Fruit fly (Drosophila melanogaster) whole organism, embryonic: ENCODE results near the gene alpha-PheRS.

Source experiments
- Asciz ChIP-seq: fragments of 200-800 bp; sonication (Bioruptor generic); optimal IDR thresholded peaks from 2 replicates; lab custom pipeline; 2017; ENCODE audit warnings: missing biosample characterization, mild to moderate bottlenecking, missing genetic modification characterization, missing genetic modification reagents
- CG10209 ChIP-seq: fragments of 200-800 bp; sonication (Bioruptor generic); optimal IDR thresholded peaks from 3 replicates; lab custom pipeline; 2017; ENCODE audit warnings: missing biosample characterization, mild to moderate bottlenecking, missing genetic modification characterization, missing genetic modification reagents
- CG10366 ChIP-seq: fragments of 200-800 bp; sonication (Bioruptor generic); IDR thresholded peaks from 2 replicates; pipeline ENCODE4 v1.3.6; 2022; ENCODE audit warnings: missing biosample characterization, missing genetic modification characterization
- CG10431 ChIP-seq: fragments of 200-800 bp; sonication (Bioruptor generic); optimal IDR thresholded peaks from 3 replicates; lab custom pipeline; 2018; ENCODE audit warnings: missing biosample characterization, mild to moderate bottlenecking, missing genetic modification characterization
- CG10462 ChIP-seq: fragments of 200-800 bp; sonication (Bioruptor generic); optimal IDR thresholded peaks from 2 replicates; lab custom pipeline; 2016; ENCODE audit warnings: missing biosample characterization, missing genetic modification characterization
- CG12219 ChIP-seq: fragments of 200-800 bp; sonication (Bioruptor generic); optimal IDR thresholded peaks from 3 replicates; lab custom pipeline; 2018; ENCODE audit warnings: missing biosample characterization, mild to moderate bottlenecking, missing genetic modification characterization
- CG12942 ChIP-seq: fragments of 200-800 bp; sonication (Bioruptor generic); optimal IDR thresholded peaks from 3 replicates; lab custom pipeline; 2016; ENCODE audit warnings: missing biosample characterization, missing genetic modification characterization
- CG14860 ChIP-seq: fragments of 200-800 bp; sonication (Bioruptor generic); IDR thresholded peaks from 3 replicates; pipeline ENCODE4 v1.3.6; 2022; ENCODE audit warnings: missing biosample characterization, missing genetic modification characterization; ENCODE audit not compliant: partially characterized antibody
- CG15011 ChIP-seq: fragments of 200-800 bp; sonication (Bioruptor generic); optimal IDR thresholded peaks from 3 replicates; lab custom pipeline; 2018; ENCODE audit warnings: missing biosample characterization, mild to moderate bottlenecking, missing genetic modification characterization
- CG17829 ChIP-seq: fragments of 200-800 bp; optimal IDR thresholded peaks from 2 replicates; lab custom pipeline; 2019; ENCODE audit warnings: missing biosample characterization, mild to moderate bottlenecking, missing genetic modification characterization, moderate library complexity
- CG2129 ChIP-seq: fragments of 200-800 bp; sonication (Bioruptor generic); IDR thresholded peaks from 2 replicates; pipeline ENCODE4 v1.3.6; 2022; ENCODE audit warnings: missing biosample characterization, missing genetic modification characterization; ENCODE audit not compliant: partially characterized antibody
- CG31388 ChIP-seq: fragments of 200-800 bp; sonication (Bioruptor generic); optimal IDR thresholded peaks from 2 replicates; lab custom pipeline; 2016; ENCODE audit warnings: missing biosample characterization, missing genetic modification characterization
- CG34224 ChIP-seq: fragments of 200-800 bp; sonication (Bioruptor generic); IDR thresholded peaks from 3 replicates; pipeline ENCODE4 v1.3.6; 2022; ENCODE audit warnings: missing biosample characterization, missing genetic modification characterization; ENCODE audit not compliant: partially characterized antibody
- CG34422 ChIP-seq: fragments of 200-800 bp; sonication (Bioruptor generic); IDR thresholded peaks from 3 replicates; pipeline ENCODE4 v1.3.6; 2022; ENCODE audit warnings: missing biosample characterization, missing genetic modification characterization
- CG3726 ChIP-seq: fragments of 200-800 bp; sonication (Bioruptor generic); IDR thresholded peaks from 3 replicates; pipeline ENCODE4, ENCODE4 v1.3.6; 2022; ENCODE audit warnings: missing biosample characterization, missing genetic modification characterization
- CG43689 ChIP-seq: fragments of 200-800 bp; sonication (Bioruptor generic); IDR thresholded peaks from 2 replicates; pipeline ENCODE4 v1.3.6; 2022; ENCODE audit warnings: missing biosample characterization, missing genetic modification characterization
- CG7372 ChIP-seq: fragments of 200-800 bp; sonication (Bioruptor generic); IDR thresholded peaks from 2 replicates; pipeline ENCODE4 v1.3.6; 2022; ENCODE audit warnings: missing biosample characterization, missing genetic modification characterization
- CG7928 ChIP-seq: fragments of 200-800 bp; sonication (Bioruptor generic); optimal IDR thresholded peaks from 2 replicates; lab custom pipeline; 2017; ENCODE audit warnings: missing biosample characterization, mild to moderate bottlenecking, missing genetic modification characterization
- CG7987 ChIP-seq: fragments of 200-800 bp; sonication (Bioruptor generic); optimal IDR thresholded peaks from 2 replicates; lab custom pipeline; 2018; ENCODE audit warnings: missing biosample characterization, mild to moderate bottlenecking, missing genetic modification characterization, moderate library complexity
- CG8281 ChIP-seq: fragments of 200-800 bp; sonication (Bioruptor generic); optimal IDR thresholded peaks from 2 replicates; lab custom pipeline; 2018; ENCODE audit warnings: missing biosample characterization, mild to moderate bottlenecking, missing genetic modification characterization, moderate library complexity
- CG8478 ChIP-seq: fragments of >200 bp; optimal IDR thresholded peaks from 2 replicates; lab custom pipeline; 2018
- CTCF ChIP-seq: fragments of 200-800 bp; sonication (Bioruptor generic); optimal IDR thresholded peaks from 2 replicates; lab custom pipeline; 2017; ENCODE audit warnings: missing biosample characterization, mild to moderate bottlenecking, missing genetic modification characterization, moderate library complexity
- Dfd ChIP-seq, 2 experiments: fragments of >200 bp; optimal IDR thresholded peaks; 2 replicates each; lab custom pipeline; 2017; ENCODE audit warnings: missing biosample characterization in 2 of 2, missing genetic modification characterization in 2 of 2
- Fer2 ChIP-seq: fragments of 200-800 bp; sonication (Bioruptor generic); optimal IDR thresholded peaks from 2 replicates; lab custom pipeline; 2018; ENCODE audit warnings: missing biosample characterization, mild to moderate bottlenecking, missing genetic modification characterization, moderate library complexity
- HLH54F ChIP-seq: fragments of 200-800 bp; sonication (Bioruptor generic); optimal IDR thresholded peaks from 3 replicates; lab custom pipeline; 2016; ENCODE audit warnings: missing biosample characterization, missing genetic modification characterization
- Hmr ChIP-seq: fragments of 200-800 bp; sonication (Bioruptor generic); optimal IDR thresholded peaks from 3 replicates; lab custom pipeline; 2017; ENCODE audit warnings: mild to moderate bottlenecking, missing biosample characterization, missing genetic modification reagents, missing genetic modification characterization
- Lhr ChIP-seq: fragments of 200-800 bp; sonication (Bioruptor generic); optimal IDR thresholded peaks from 3 replicates; lab custom pipeline; 2017; ENCODE audit warnings: mild to moderate bottlenecking, missing biosample characterization, missing genetic modification reagents, missing genetic modification characterization
- Med ChIP-seq: fragments of 200-800 bp; sonication (Bioruptor generic); peaks from one replicate; lab custom pipeline; 2016; ENCODE audit warnings: missing biosample characterization, missing genetic modification characterization, mild to moderate bottlenecking, inconsistent platforms, moderate library complexity
- NfI ChIP-seq: fragments of 200-800 bp; sonication (Bioruptor generic); optimal IDR thresholded peaks from 3 replicates; lab custom pipeline; 2018; ENCODE audit warnings: missing biosample characterization, mild to moderate bottlenecking, missing genetic modification characterization, moderate library complexity
- Ravus ChIP-seq: fragments of 200-800 bp; sonication (Bioruptor generic); IDR thresholded peaks from 2 replicates; pipeline ENCODE4 v1.3.6; 2022; ENCODE audit warnings: missing biosample characterization, missing genetic modification characterization
- Sox102F ChIP-seq: fragments of 200-800 bp; sonication (Bioruptor generic); optimal IDR thresholded peaks from 2 replicates; lab custom pipeline; 2018; ENCODE audit warnings: missing biosample characterization, mild to moderate bottlenecking, missing genetic modification characterization, moderate library complexity
- Ssrp ChIP-seq: fragments of 200-800 bp; sonication (Bioruptor generic); optimal IDR thresholded peaks from 2 replicates; lab custom pipeline; 2018; ENCODE audit warnings: missing biosample characterization, mild to moderate bottlenecking, missing genetic modification characterization, moderate library complexity
- amos ChIP-seq: fragments of 200-800 bp; sonication (Bioruptor generic); IDR thresholded peaks from 2 replicates; pipeline ENCODE4 v1.3.6; 2022; ENCODE audit warnings: missing biosample characterization, missing genetic modification characterization; ENCODE audit not compliant: partially characterized antibody
- ap ChIP-seq: fragments of 200-800 bp; sonication (Bioruptor generic); IDR thresholded peaks from 2 replicates; pipeline ENCODE4 v1.3.6; 2022; ENCODE audit warnings: missing biosample characterization, missing genetic modification characterization
- disco-r ChIP-seq: fragments of 200-800 bp; sonication (Bioruptor generic); optimal IDR thresholded peaks from 2 replicates; lab custom pipeline; 2016; ENCODE audit warnings: missing biosample characterization, missing genetic modification characterization
- dmrt99B ChIP-seq: fragments of 200-800 bp; sonication (Bioruptor generic); optimal IDR thresholded peaks from 2 replicates; lab custom pipeline; 2018; ENCODE audit warnings: missing biosample characterization, mild to moderate bottlenecking, missing genetic modification characterization, moderate library complexity
- dpn ChIP-seq, 2 experiments: fragments of 200-800 bp; sonication (Bioruptor generic); optimal IDR thresholded peaks; 3 replicates each; lab custom pipeline; 2016; ENCODE audit warnings: missing biosample characterization in 2 of 2, missing genetic modification characterization in 2 of 2
- dysf ChIP-seq: fragments of 200-800 bp; sonication (Bioruptor generic); IDR thresholded peaks from 3 replicates; pipeline ENCODE4 v1.3.6; 2022; ENCODE audit warnings: missing biosample characterization, missing genetic modification characterization
- fd96Cb ChIP-seq: fragments of 200-800 bp; sonication (Bioruptor generic); optimal IDR thresholded peaks from 2 replicates; lab custom pipeline; 2018; ENCODE audit warnings: missing biosample characterization, mild to moderate bottlenecking, missing genetic modification characterization, moderate library complexity
- gro ChIP-seq: fragments of 200-800 bp; sonication (Bioruptor generic); optimal IDR thresholded peaks from 2 replicates; lab custom pipeline; 2016; ENCODE audit warnings: missing biosample characterization, missing genetic modification characterization
- ham ChIP-seq: fragments of 200-800 bp; sonication (Bioruptor generic); IDR thresholded peaks from 2 replicates; pipeline ENCODE4 v1.3.6; 2022; ENCODE audit warnings: missing biosample characterization, missing genetic modification characterization
- hkb ChIP-seq, 2 experiments: fragments of 200-800 bp in 1 of 2; fragments of >200 bp in 1 of 2; sonication (Bioruptor generic) in 1 of 2; IDR thresholded peaks in 1 of 2; optimal IDR thresholded peaks in 1 of 2; 2 replicates each; pipeline versions ENCODE4 v1.3.6 to Lab custom; 2017 to 2022; ENCODE audit warnings: missing biosample characterization in 1 of 2, missing genetic modification characterization in 1 of 2
- insv ChIP-seq, 2 experiments: fragments of 200-800 bp; sonication (Bioruptor generic); optimal IDR thresholded peaks; 3 replicates each; lab custom pipeline; 2016 to 2018; ENCODE audit warnings: missing biosample characterization in 2 of 2, missing genetic modification characterization in 2 of 2
- kay ChIP-seq: fragments of 200-800 bp; sonication (Bioruptor generic); optimal IDR thresholded peaks from 2 replicates; lab custom pipeline; 2016; ENCODE audit warnings: missing biosample characterization, missing genetic modification characterization
- nom ChIP-seq: fragments of 200-800 bp; sonication (Bioruptor generic); optimal IDR thresholded peaks from 2 replicates; lab custom pipeline; 2017; ENCODE audit warnings: missing biosample characterization, missing genetic modification characterization, mild to moderate bottlenecking, moderate library complexity, missing genetic modification reagents
- otp ChIP-seq: fragments of 200-800 bp; sonication (Bioruptor generic); IDR thresholded peaks from 3 replicates; pipeline ENCODE4, ENCODE4 v1.3.6; 2022; ENCODE audit warnings: missing biosample characterization, missing genetic modification characterization
- shn ChIP-seq: fragments of 200-800 bp; sonication (Bioruptor generic); optimal IDR thresholded peaks from 3 replicates; lab custom pipeline; 2016; ENCODE audit warnings: missing biosample characterization, missing genetic modification characterization
- sna ChIP-seq: fragments of 200-800 bp; sonication (Bioruptor generic); IDR thresholded peaks from 2 replicates; pipeline ENCODE4 v1.3.6; 2022; ENCODE audit warnings: missing biosample characterization, missing genetic modification characterization; ENCODE audit not compliant: partially characterized antibody
- tna ChIP-seq: fragments of 200-800 bp; sonication (Bioruptor generic); IDR thresholded peaks from 2 replicates; pipeline ENCODE4 v1.3.6; 2022; ENCODE audit warnings: missing biosample characterization, missing genetic modification characterization; ENCODE audit not compliant: partially characterized antibody
- trem ChIP-seq: fragments of 200-800 bp; optimal IDR thresholded peaks from 3 replicates; lab custom pipeline; 2019; ENCODE audit warnings: missing biosample characterization, mild to moderate bottlenecking, missing genetic modification characterization, moderate library complexity

The alpha-PheRS gene

dm6 chrX:8126149-8126548 is 19.3 kb downstream of the alpha-PheRS start (continued):
- TF ChIP-seq kay (no peak), CG14860 (no peak), Hmr (GFP tag; lab: Kevin White, UChicago) (no peak), CG43689 (GFP tag; lab: Robert Waterston, UW) (no peak), Ssrp (tag; lab: Kevin White, UChicago) (peak; percentile 65), hkb (optimal IDR thresholded peaks at IDR 0.05; lab: Kevin White, UChicago) (no peak), hkb (GFP tag; IDR thresholded peaks at IDR 0.05; lab: Robert Waterston, UW) (peak; percentile 65), CG3726 (GFP tag; lab: Robert Waterston, UW) (peak; percentile 54; the same call in 1 of the 3 replicates), fd96Cb (tag; lab: Kevin White, UChicago) (peak; percentile 82), dpn (GFP tag; optimal IDR thresholded peaks at IDR 0.05; lab: Kevin White, UChicago) (peak; percentile 35 to 49), dmrt99B (tag; lab: Kevin White, UChicago) (peak; percentile 78), CTCF (GFP tag; lab: Kevin White, UChicago) (no peak), sna (no peak), CG10431 (GFP tag; lab: Kevin White, UChicago) (peak; percentile 11), Med (GFP tag; lab: Kevin White, UChicago) (peak; percentile 84), CG31388 (GFP tag; lab: Kevin White, UChicago) (no peak), CG2129 (GFP tag; lab: Robert Waterston, UW) (no peak), CG34422 (peak; percentile 70; the same call in 2 of the 3 replicates), CG10462 (GFP tag; lab: Kevin White, UChicago) (peak; percentile 26), CG10209 (GFP tag; lab: Kevin White, UChicago) (peak; percentile 39), ham (GFP tag; lab: Robert Waterston, UW) (no peak), CG10366 (GFP tag; lab: Robert Waterston, UW) (peak; percentile 54; the same call in 1 of the 2 replicates), Asciz (GFP tag; lab: Kevin White, UChicago) (peak; percentile 49)

- no peak for TF ChIP-seq gro (GFP tag; lab: Kevin White, UChicago)
- TF ChIP-seq CG8281: no peak
- TF ChIP-seq CG7928 (GFP tag; lab: Kevin White, UChicago): no peak
- TF ChIP-seq nom (GFP tag; lab: Kevin White, UChicago): no peak
- TF ChIP-seq CG17829 (tag; lab: Kevin White, UChicago): peak; percentile 56
- no peak for TF ChIP-seq Ravus (GFP tag; lab: Robert Waterston, UW)
- no peak for TF ChIP-seq CG7987 (GFP tag; lab: Kevin White, UChicago)
- peak; percentile 74 for TF ChIP-seq Sox102F (GFP tag; lab: Kevin White, UChicago)
- no peak for TF ChIP-seq otp (GFP tag; lab: Robert Waterston, UW)
- TF ChIP-seq ap (GFP tag; lab: Robert Waterston, UW): no peak
- TF ChIP-seq Fer2 (tag; lab: Kevin White, UChicago): no peak
- TF ChIP-seq CTCF (GFP tag; lab: Kevin White, UChicago): no peak
- peak; percentile 45; the same call in 1 of the 3 replicates for TF ChIP-seq dysf (GFP tag; lab: Robert Waterston, UW)
- no peak for TF ChIP-seq amos (GFP tag; lab: Robert Waterston, UW)
- TF ChIP-seq HLH54F (GFP tag; lab: Kevin White, UChicago): no peak
- TF ChIP-seq CG7372 (GFP tag; lab: Robert Waterston, UW): no peak; the same call in 1 of the 2 replicates
- TF ChIP-seq shn (GFP tag; lab: Kevin White, UChicago): no peak
- no peak for TF ChIP-seq insv (GFP tag; optimal IDR thresholded peaks at IDR 0.05; lab: Kevin White, UChicago)
- no peak for TF ChIP-seq tna
- TF ChIP-seq CG12942 (GFP tag; lab: Kevin White, UChicago): peak; percentile 41
- no peak for TF ChIP-seq Dfd (GFP tag; optimal IDR thresholded peaks at IDR 0.05; lab: Kevin White, UChicago)
- peak; percentile 8 for TF ChIP-seq NfI
- no peak for TF ChIP-seq CG12219
- TF ChIP-seq CG34224: no peak
- peak; percentile 7 for TF ChIP-seq trem (tag; lab: Kevin White, UChicago)
- TF ChIP-seq CG8478 (lab: Kevin White, UChicago): no peak
- TF ChIP-seq CG15011: no peak
- TF ChIP-seq disco-r (GFP tag; lab: Kevin White, UChicago): no peak
- no peak for TF ChIP-seq Lhr (GFP tag; lab: Kevin White, UChicago)
Measured at dm6 chrX:8125224-8125649, 20.2 kb downstream of the alpha-PheRS start.
